Fruit fly (Drosophila melanogaster): ENCODE measurements around the gene CG14645.

The CG14645 gene

DNA sequence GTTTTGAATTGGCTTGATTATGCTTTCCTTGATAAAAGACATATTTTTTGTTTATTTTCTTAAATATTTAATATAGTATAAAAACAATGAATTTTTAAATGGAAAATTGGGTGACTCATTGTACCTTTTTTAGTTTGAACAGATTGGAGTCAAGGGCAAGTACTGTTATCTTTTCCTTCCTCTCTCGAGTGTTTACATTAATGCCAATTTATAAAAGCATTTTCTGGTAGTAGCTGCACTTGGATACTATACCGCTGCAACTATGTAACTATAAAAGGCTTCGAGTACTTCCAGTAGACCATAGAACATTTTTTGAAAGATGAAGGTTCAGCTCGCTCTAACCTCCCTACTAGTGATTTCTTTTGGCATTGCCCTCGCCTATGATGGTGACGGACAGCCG lies at the start of gene CG14645:
CG14645 (plus strand) TSS at position 301 of the 400 bp plus-strand sequence.
- TF ChIP-seq Clk (GFP tag; optimal IDR thresholded peaks at IDR 0.05) (no peak), bab1 (GFP tag; optimal IDR thresholded peaks at IDR 0.05) (no peak), CG1620 (GFP tag; optimal IDR thresholded peaks at IDR 0.05) (no peak), CG12768 (GFP tag; optimal IDR thresholded peaks at IDR 0.05) (no peak)

DNA sequence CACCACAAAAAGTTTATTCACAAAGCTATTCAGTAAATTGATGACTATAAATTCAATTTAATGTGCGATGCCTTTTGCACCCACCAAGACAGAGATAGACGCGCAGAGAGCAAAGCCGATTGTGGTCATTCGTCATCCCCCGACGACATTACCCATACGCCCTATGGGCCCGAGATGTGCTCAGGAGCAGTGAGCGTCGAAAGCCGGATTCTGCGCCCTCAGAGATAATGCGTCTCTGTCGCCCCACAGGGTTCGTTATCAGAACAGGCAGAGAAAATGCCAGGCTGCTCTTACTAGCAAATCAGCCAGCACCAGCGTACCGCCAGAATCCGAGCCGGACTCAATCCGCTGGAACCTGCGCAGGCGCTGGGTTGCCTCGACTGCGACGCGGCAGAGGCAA lies 43.6 kb upstream of the CG14645 start:
- peak; percentile 3 for TF ChIP-seq cic (GFP tag; optimal IDR thresholded peaks at IDR 0.05)
- no peak for TF ChIP-seq CG11617 (GFP tag; optimal IDR thresholded peaks at IDR 0.05)

DNA sequence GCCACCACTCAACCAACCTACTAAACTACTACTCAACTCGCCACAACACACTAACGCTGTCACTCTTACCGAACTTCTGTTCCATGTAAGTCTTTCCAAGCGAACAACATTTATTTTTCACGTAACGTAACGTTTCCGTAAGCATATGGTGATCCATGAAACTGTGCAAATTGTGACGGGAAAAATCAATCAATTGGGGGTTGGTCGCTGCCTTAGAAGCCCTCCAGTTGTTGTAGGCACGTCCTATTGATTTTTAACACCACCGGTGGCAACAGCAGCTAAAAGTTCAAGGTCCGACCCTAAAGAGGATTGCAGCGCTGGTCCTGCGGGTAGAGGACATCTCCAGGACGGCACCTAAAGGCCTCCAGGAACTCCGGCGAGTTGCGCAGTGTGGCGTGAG lies 42.7 kb upstream of the CG14645 start:
- TF ChIP-seq CG33017 (tag; optimal IDR thresholded peaks at IDR 0.05): no peak
- no peak for TF ChIP-seq tj (GFP tag; optimal IDR thresholded peaks at IDR 0.05)

DNA sequence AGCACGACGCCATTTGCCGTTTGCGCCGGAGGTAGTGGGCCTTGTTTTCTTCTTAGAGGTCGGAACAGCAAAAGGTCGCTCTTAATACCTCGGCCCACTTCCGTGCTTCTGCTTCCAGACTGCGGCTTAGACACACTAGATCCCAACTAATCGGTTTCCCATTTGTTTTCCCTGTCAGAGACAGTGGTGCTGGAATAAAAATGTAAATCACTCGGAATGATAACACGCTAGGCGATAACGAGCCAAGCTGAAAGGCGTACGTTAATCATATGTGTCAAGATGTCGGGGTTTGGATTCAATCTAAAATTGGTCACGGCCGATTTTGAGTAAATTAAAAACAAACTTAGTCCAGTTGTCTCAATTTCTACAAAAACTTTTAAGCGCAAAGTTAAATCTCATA lies 40.2 kb upstream of the CG14645 start, which contains the start of gene Nepl11:
Nepl11 (minus strand) TSS at position 152 of the 400 bp plus-strand sequence.
- no peak for TF ChIP-seq Mnt (GFP tag; optimal IDR thresholded peaks at IDR 0.05)

DNA sequence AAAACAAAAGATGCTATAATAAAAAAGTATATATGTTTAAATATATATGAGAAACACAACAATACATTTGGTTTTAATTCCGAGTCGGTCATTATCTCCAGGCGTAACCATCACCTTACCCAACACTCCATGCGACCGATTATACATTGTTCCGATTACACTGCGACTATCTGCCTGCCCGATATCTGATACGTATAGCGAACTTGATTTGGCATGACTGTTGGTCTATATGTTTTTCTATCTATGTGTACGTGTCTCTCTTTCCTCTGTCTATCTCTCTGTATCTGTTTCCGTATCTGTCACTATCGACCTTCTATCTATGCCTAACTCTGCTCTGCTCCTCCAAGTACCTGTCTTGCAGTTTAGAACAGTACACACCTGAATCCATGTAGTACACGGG lies 33.4 kb upstream of the CG14645 start:
- TF ChIP-seq bab1 (GFP tag; optimal IDR thresholded peaks at IDR 0.05): no peak
- no peak for TF ChIP-seq Mnt (GFP tag; optimal IDR thresholded peaks at IDR 0.05)
- TF ChIP-seq cnc (optimal IDR thresholded peaks at IDR 0.05): no peak
- TF ChIP-seq CG5204 (GFP tag; optimal IDR thresholded peaks at IDR 0.05): no peak
- no peak for TF ChIP-seq CG14711 (tag; optimal IDR thresholded peaks at IDR 0.05)
- TF ChIP-seq Crg-1 (GFP tag; optimal IDR thresholded peaks at IDR 0.05): no peak
- no peak for TF ChIP-seq Hr96 (GFP tag; optimal IDR thresholded peaks at IDR 0.05)
- TF ChIP-seq cic (GFP tag; optimal IDR thresholded peaks at IDR 0.05): no peak
- TF ChIP-seq CG7045 (GFP tag; optimal IDR thresholded peaks at IDR 0.05): no peak
- no peak for TF ChIP-seq kay (GFP tag; ENCODE audit: borderline replicate concordance)
- no peak for TF ChIP-seq ovo (GFP tag; optimal IDR thresholded peaks at IDR 0.05)
- TF ChIP-seq pad (GFP tag; optimal IDR thresholded peaks at IDR 0.05): no peak
- TF ChIP-seq toe (GFP tag; optimal IDR thresholded peaks at IDR 0.05): no peak
- no peak for TF ChIP-seq CG7101 (tag; optimal IDR thresholded peaks at IDR 0.05)

DNA sequence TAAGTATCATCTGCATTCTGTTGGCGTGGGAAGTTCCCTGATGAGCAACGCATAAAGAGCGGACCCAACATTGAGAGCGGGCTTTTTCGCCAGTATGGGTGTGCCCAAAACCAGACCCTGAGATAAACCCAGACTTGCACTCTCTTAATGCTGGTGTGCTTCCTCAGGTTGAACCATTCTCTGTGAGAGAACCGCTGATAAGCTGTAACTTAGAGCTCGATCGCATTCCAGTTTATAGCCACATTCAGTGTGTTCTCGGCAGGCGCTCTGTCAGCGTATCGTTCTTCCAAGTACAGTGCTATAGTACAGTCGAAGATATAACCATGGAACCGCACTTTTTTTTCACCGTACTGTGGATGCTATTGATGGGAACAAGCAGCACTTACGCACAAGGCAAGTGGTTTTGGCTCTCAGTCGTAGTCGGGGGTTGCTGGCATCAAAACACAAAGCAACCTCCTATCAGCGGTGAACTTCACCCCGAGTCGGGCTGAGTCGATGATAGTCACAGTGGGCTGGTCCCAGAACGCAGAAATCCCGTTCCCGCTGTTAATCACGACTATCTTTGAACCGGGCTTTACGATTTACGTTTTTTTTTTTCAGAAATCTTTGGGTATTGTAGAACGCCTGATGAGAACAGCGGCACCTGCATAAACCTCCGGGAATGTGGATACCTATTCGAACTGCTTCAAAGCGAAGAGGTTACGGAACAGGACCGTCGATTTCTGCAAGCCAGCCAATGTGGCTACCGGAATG lies 27.1 kb upstream of the CG14645 start, which contains the start of gene MP1:
MP1 (plus strand) TSS at position 245 of the 753 bp plus-strand sequence.
- TF ChIP-seq tj (GFP tag; optimal IDR thresholded peaks at IDR 0.05) (peak; percentile 62), CG11617 (GFP tag; optimal IDR thresholded peaks at IDR 0.05) (no peak), Mnt (GFP tag; optimal IDR thresholded peaks at IDR 0.05) (no peak), Hr96 (GFP tag; optimal IDR thresholded peaks at IDR 0.05) (no peak), ovo (GFP tag; optimal IDR thresholded peaks at IDR 0.05) (no peak), CG7101 (tag; optimal IDR thresholded peaks at IDR 0.05) (no peak), cic (GFP tag; optimal IDR thresholded peaks at IDR 0.05) (peak; percentile 35), bab1 (GFP tag; optimal IDR thresholded peaks at IDR 0.05) (peak; percentile 49)

DNA sequence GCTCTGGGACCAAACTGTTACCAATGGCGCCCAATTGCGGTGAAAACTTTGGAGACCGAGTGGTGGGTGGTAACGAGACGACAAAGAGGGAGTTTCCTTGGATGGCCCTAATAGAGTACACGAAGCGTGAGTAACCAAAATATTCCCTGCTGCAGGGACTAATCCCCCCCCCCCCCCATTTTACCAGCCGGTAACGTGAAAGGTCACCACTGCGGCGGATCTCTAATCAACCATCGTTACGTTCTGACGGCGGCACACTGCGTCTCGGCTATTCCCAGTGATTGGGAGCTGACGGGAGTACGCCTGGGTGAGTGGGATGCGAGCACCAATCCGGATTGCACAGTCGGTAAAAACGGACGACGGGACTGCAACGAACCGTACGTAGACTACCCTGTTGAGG lies 26.2 kb upstream of the CG14645 start:
- TF ChIP-seq bab1 (GFP tag; optimal IDR thresholded peaks at IDR 0.05) (no peak), Hr96 (GFP tag; optimal IDR thresholded peaks at IDR 0.05) (no peak), pad (GFP tag; optimal IDR thresholded peaks at IDR 0.05) (no peak), cic (GFP tag; optimal IDR thresholded peaks at IDR 0.05) (no peak), Crg-1 (GFP tag; optimal IDR thresholded peaks at IDR 0.05) (no peak), CG14711 (tag; optimal IDR thresholded peaks at IDR 0.05) (no peak), CG12768 (GFP tag; optimal IDR thresholded peaks at IDR 0.05) (no peak), Mnt (GFP tag; optimal IDR thresholded peaks at IDR 0.05) (no peak), CG33017 (tag; optimal IDR thresholded peaks at IDR 0.05) (no peak), CG7101 (tag; optimal IDR thresholded peaks at IDR 0.05) (no peak), toe (GFP tag; optimal IDR thresholded peaks at IDR 0.05) (no peak), tj (GFP tag; optimal IDR thresholded peaks at IDR 0.05) (no peak)

DNA sequence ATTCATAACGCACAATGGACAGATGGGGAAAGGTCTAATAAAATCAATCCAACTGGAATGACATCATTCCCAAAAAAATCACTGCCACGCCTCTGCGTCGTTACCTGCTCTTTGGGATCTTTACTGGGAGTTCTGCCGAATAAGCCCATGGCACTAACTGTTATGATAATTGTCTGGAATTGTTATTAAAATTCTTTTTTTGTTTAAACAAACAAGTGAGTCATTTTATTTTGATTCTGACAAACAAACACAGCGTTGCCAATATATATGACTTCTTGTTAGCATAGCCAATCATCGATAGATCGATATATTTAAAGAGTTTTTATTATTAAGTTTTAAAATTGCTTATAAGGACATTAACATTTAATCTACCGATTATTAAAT lies 24.2 kb upstream of the CG14645 start, which contains the start of gene Vps24:
Vps24 (minus strand) TSS at position 265 of the 384 bp plus-strand sequence.
- TF ChIP-seq bab1 (GFP tag; optimal IDR thresholded peaks at IDR 0.05) (peak; percentile 46), kay (GFP tag; ENCODE audit: borderline replicate concordance) (peak; percentile 96), CG7045 (GFP tag; optimal IDR thresholded peaks at IDR 0.05) (no peak)

All from whole organism, adult.